Fruit fly (Drosophila melanogaster) whole organism, wandering third instar larva: ENCODE measurements around the gene shop.

Experiments
- Abd-B ChIP-seq: fragments of >200 bp; optimal IDR thresholded peaks from 2 replicates; lab custom pipeline; 2017; ENCODE audit warnings: missing biosample characterization, missing genetic modification characterization
- CG32264 ChIP-seq: fragments of 200-800 bp; sonication (Bioruptor generic); optimal IDR thresholded peaks from 2 replicates; lab custom pipeline; 2016; ENCODE audit warnings: missing biosample characterization, missing genetic modification characterization
- CG9705 ChIP-seq: fragments of 200-800 bp; sonication (Bioruptor generic); optimal IDR thresholded peaks from 2 replicates; lab custom pipeline; 2018; ENCODE audit warnings: missing biosample characterization, mild to moderate bottlenecking, missing genetic modification characterization
- CrebA ChIP-seq: fragments of 200-800 bp; sonication (Bioruptor generic); optimal IDR thresholded peaks from 2 replicates; lab custom pipeline; 2016; ENCODE audit warnings: missing biosample characterization, mild to moderate bottlenecking, missing genetic modification characterization, borderline replicate concordance
- Dfd ChIP-seq: fragments of >200 bp; optimal IDR thresholded peaks from 2 replicates; lab custom pipeline; 2017; ENCODE audit warnings: missing biosample characterization, missing genetic modification characterization
- Dif ChIP-seq: fragments of 200-275, 200-300 bp; sonication (Bioruptor generic); optimal IDR thresholded peaks from 2 replicates; lab custom pipeline; 2018; ENCODE audit warnings: missing biosample characterization, missing genetic modification characterization; ENCODE audit not compliant: partially characterized antibody
- HLH106 ChIP-seq: fragments of 200-800 bp; optimal IDR thresholded peaks from 3 replicates; lab custom pipeline; 2019; ENCODE audit warnings: missing biosample characterization, mild to moderate bottlenecking, missing genetic modification characterization, moderate library complexity
- Hnf4 ChIP-seq: fragments of 200-800 bp; sonication (Bioruptor generic); optimal IDR thresholded peaks from 2 replicates; lab custom pipeline; 2016; ENCODE audit warnings: missing biosample characterization, mild to moderate bottlenecking, missing genetic modification characterization
- Hr78 ChIP-seq: fragments of >200 bp; optimal IDR thresholded peaks from 2 replicates; lab custom pipeline; 2017; ENCODE audit warnings: missing biosample characterization, missing genetic modification characterization
- Hr83 ChIP-seq: fragments of 200-300 bp; sonication (Bioruptor generic); optimal IDR thresholded peaks from 2 replicates; lab custom pipeline; 2016; ENCODE audit warnings: missing biosample characterization, mild to moderate bottlenecking, missing genetic modification characterization, moderate library complexity; ENCODE audit not compliant: poor library complexity, severe bottlenecking
- Jra ChIP-seq: sonication (Bioruptor generic); optimal IDR thresholded peaks from 2 replicates; lab custom pipeline; 2016; ENCODE audit warnings: missing biosample characterization, missing genetic modification characterization
- Mio ChIP-seq: sonication (Bioruptor generic); optimal IDR thresholded peaks from 2 replicates; lab custom pipeline; 2016; ENCODE audit warnings: missing biosample characterization, missing genetic modification characterization
- Myc ChIP-seq: fragments of >200 bp; optimal IDR thresholded peaks from 2 replicates; lab custom pipeline; 2017
- N ChIP-seq: fragments of >200 bp; optimal IDR thresholded peaks from 2 replicates; lab custom pipeline; 2018; ENCODE audit warnings: missing biosample characterization, missing external identifiers, missing genetic modification characterization
- OdsH ChIP-seq: fragments of 200-800 bp; sonication (Bioruptor generic); optimal IDR thresholded peaks from 2 replicates; lab custom pipeline; 2016; ENCODE audit warnings: missing biosample characterization, mild to moderate bottlenecking, missing genetic modification characterization
- Rel ChIP-seq, 2 experiments: fragments of 200-800 bp; sonication (Bioruptor generic) in 1 of 2; optimal IDR thresholded peaks; 2 replicates in 1 of 2; 3 replicates in 1 of 2; lab custom pipeline; 2016 to 2019; ENCODE audit warnings: mild to moderate bottlenecking in 2 of 2, missing biosample characterization in 2 of 2, missing genetic modification characterization in 2 of 2, moderate library complexity in 1 of 2
- Sp1 ChIP-seq: fragments of 200-800 bp; sonication (Bioruptor generic); optimal IDR thresholded peaks from 3 replicates; lab custom pipeline; 2019; ENCODE audit warnings: missing biosample characterization, mild to moderate bottlenecking, missing genetic modification characterization, moderate library complexity
- Vsx2 ChIP-seq: fragments of 200-300, 225-300 bp; sonication (Bioruptor generic); optimal IDR thresholded peaks from 2 replicates; lab custom pipeline; 2018; ENCODE audit warnings: missing biosample characterization, missing genetic modification characterization; ENCODE audit not compliant: partially characterized antibody
- br ChIP-seq: fragments of 200-800 bp; sonication (Bioruptor generic); optimal IDR thresholded peaks from 2 replicates; lab custom pipeline; 2016; ENCODE audit warnings: missing biosample characterization, missing genetic modification characterization
- dmrt93B ChIP-seq: fragments of 200-800 bp; sonication (Bioruptor generic); optimal IDR thresholded peaks from 2 replicates; lab custom pipeline; 2018; ENCODE audit warnings: missing biosample characterization, mild to moderate bottlenecking, missing genetic modification characterization
- ey ChIP-seq: fragments of 200-800 bp; sonication (Bioruptor generic); optimal IDR thresholded peaks from 2 replicates; lab custom pipeline; 2016; ENCODE audit warnings: missing biosample characterization, missing genetic modification characterization
- foxo ChIP-seq, 2 experiments: fragments of 200-800 bp; sonication (Bioruptor generic); optimal IDR thresholded peaks; 2 replicates in 1 of 2; 3 replicates in 1 of 2; lab custom pipeline; 2016 to 2017; ENCODE audit warnings: missing biosample characterization in 2 of 2, missing genetic modification characterization in 2 of 2
- fru ChIP-seq: fragments of 200-800 bp; sonication (Bioruptor generic); optimal IDR thresholded peaks from 3 replicates; lab custom pipeline; 2016; ENCODE audit warnings: missing biosample characterization, mild to moderate bottlenecking, missing genetic modification characterization
- h ChIP-seq: fragments of 200-800 bp; sonication (Bioruptor generic); optimal IDR thresholded peaks from 3 replicates; lab custom pipeline; 2016; ENCODE audit warnings: missing biosample characterization, mild to moderate bottlenecking, missing genetic modification characterization
- jim ChIP-seq: fragments of 175-275, 200-325 bp; sonication (Bioruptor generic); optimal IDR thresholded peaks from 2 replicates; lab custom pipeline; 2016; ENCODE audit warnings: missing biosample characterization, mild to moderate bottlenecking, missing genetic modification characterization
- lola ChIP-seq: fragments of >200 bp; optimal IDR thresholded peaks from 2 replicates; lab custom pipeline; 2017; ENCODE audit warnings: missing biosample characterization, missing genetic modification characterization
- psq ChIP-seq: fragments of 200-800 bp; sonication (Bioruptor generic); optimal IDR thresholded peaks from 3 replicates; lab custom pipeline; 2017; ENCODE audit warnings: missing biosample characterization, mild to moderate bottlenecking, missing genetic modification characterization, moderate library complexity
- rgr ChIP-seq: fragments of 200-800 bp; sonication (Bioruptor generic); optimal IDR thresholded peaks from 3 replicates; lab custom pipeline; 2016; ENCODE audit warnings: missing biosample characterization, mild to moderate bottlenecking, missing genetic modification characterization
- sv ChIP-seq: fragments of 200-800 bp; sonication (Bioruptor generic); optimal IDR thresholded peaks from 3 replicates; lab custom pipeline; 2016; ENCODE audit warnings: missing biosample characterization, missing genetic modification characterization
- tai ChIP-seq: sonication (Bioruptor generic); optimal IDR thresholded peaks from 2 replicates; lab custom pipeline; 2016; ENCODE audit warnings: missing biosample characterization, missing genetic modification characterization

shop gene

dm6 chrX:18857916-18858315, 9.6 kb upstream of the shop start, which contains the start of gene Usp39:
Usp39 (plus strand) TSS chrX:18858203.
- TF ChIP-seq lola (GFP tag; lab: Kevin White, UChicago) (no peak), tai (GFP tag; lab: Kevin White, UChicago) (no peak), Vsx2 (GFP tag; lab: Kevin White, UChicago) (no peak), Dif (GFP tag; lab: Kevin White, UChicago) (no peak), N (peak; percentile 31), psq (GFP tag; lab: Kevin White, UChicago) (no peak), Hr83 (GFP tag; lab: Kevin White, UChicago) (no peak), Hr78 (GFP tag; lab: Kevin White, UChicago) (peak; percentile 16)

dm6 chrX:18857356-18857807, 9.0 kb upstream of the shop start, which contains the start of gene CG7322:
CG7322 (minus strand) TSS chrX:18857757.
- TF ChIP-seq CrebA (no peak), rgr (GFP tag; lab: Kevin White, UChicago) (no peak), Rel (GFP tag; optimal IDR thresholded peaks at IDR 0.05; lab: Kevin White, UChicago) (no peak), Rel (tag; optimal IDR thresholded peaks at IDR 0.05; lab: Kevin White, UChicago) (peak; percentile 2)

DNA sequence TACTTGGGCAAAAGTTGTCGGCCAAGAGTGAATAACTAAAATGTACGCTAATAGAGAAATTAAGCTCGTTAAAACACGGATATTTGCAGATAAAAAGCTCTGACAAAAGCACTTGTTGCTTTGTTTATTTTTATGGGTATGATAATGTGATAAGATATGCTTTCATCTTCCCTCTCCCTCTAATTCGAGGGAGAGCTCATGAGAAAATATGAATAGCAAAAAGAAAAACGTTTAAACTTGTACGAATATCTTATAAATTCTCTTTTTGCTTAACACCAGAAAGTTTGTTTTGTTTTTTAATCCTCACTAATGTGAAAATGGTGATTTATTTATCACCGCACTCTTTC, 629 bp upstream of the shop start:
- TF ChIP-seq h (GFP tag; lab: Kevin White, UChicago), result no peak
- no peak for TF ChIP-seq tai (GFP tag; lab: Kevin White, UChicago)
- no peak for TF ChIP-seq jim (GFP tag; lab: Kevin White, UChicago)
- no peak for TF ChIP-seq dmrt93B
- TF ChIP-seq CG32264 (GFP tag; lab: Kevin White, UChicago), result no peak
- TF ChIP-seq Rel (GFP tag; optimal IDR thresholded peaks at IDR 0.05; lab: Kevin White, UChicago), result no peak
- no peak for TF ChIP-seq Rel (tag; optimal IDR thresholded peaks at IDR 0.05; lab: Kevin White, UChicago)
- no peak for TF ChIP-seq psq (GFP tag; lab: Kevin White, UChicago)

DNA sequence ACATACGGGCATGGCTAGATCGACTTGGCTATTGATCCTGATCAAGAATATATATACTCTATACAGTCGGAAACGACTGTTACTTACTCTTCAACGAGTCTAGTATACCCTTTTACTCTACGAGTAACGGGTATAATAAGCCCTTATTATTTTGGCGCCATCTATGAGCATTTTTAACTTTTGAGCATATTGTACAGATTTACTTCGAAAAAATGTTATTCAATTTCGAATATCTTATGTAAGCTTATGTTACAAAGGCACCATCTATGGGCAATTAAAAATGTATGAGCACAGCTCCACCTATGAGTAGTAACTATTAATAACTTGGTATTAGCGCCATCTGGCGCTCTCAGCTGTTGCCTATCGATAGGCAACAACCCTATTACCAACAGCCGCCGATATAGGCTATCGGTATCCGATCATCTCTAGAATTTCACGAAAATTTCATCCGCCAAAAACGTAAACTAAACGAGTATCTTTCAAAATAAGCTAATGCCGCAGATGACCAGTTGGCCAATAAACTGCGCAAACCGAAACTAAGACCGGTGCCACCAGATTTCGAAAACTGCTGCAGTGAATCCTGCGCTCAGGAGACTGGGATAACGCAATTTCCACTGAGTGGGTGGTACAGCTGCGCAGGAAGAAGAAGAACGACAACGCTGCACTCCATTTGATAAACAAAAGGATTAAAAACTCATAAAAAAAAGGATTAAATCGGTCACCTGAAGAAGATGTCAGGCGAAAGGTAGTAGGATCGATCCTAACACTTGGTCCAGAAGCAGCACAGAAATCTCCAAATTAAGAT, 4.9 kb downstream of the shop start, which contains the start of gene htk:
Gene htk (plus strand): TSS at position 435 of the 805 bp plus-strand sequence.
- TF ChIP-seq HLH106 (tag; lab: Kevin White, UChicago), result peak; percentile 52
- TF ChIP-seq Hr83 (GFP tag; lab: Kevin White, UChicago), result peak; percentile 72
- peak; percentile 65 for TF ChIP-seq psq (GFP tag; lab: Kevin White, UChicago)
- peak; percentile 79 for TF ChIP-seq h (GFP tag; lab: Kevin White, UChicago)
- TF ChIP-seq foxo (GFP tag; optimal IDR thresholded peaks at IDR 0.05; lab: Kevin White, UChicago), result peak in 1 of 2 experiments; percentile 86
- TF ChIP-seq OdsH, result peak; percentile 63
- TF ChIP-seq ey, result peak; percentile 67
- TF ChIP-seq Sp1 (GFP tag; lab: Kevin White, UChicago), result peak; percentile 20
- no peak for TF ChIP-seq Dfd (GFP tag; lab: Kevin White, UChicago)
- TF ChIP-seq tai (GFP tag; lab: Kevin White, UChicago), result no peak
- TF ChIP-seq Myc, result peak; percentile 94
- peak; percentile 35 for TF ChIP-seq dmrt93B
- TF ChIP-seq br, result peak; percentile 62
- TF ChIP-seq CG9705, result peak; percentile 37
- no peak for TF ChIP-seq Mio
- TF ChIP-seq Rel (GFP tag; optimal IDR thresholded peaks at IDR 0.05; lab: Kevin White, UChicago), result no peak
- peak; percentile 43 for TF ChIP-seq Rel (tag; optimal IDR thresholded peaks at IDR 0.05; lab: Kevin White, UChicago)
- TF ChIP-seq Jra (GFP tag; lab: Kevin White, UChicago), result peak; percentile 11
- no peak for TF ChIP-seq Hr78 (GFP tag; lab: Kevin White, UChicago)
- peak; percentile 74 for TF ChIP-seq rgr (GFP tag; lab: Kevin White, UChicago)
- TF ChIP-seq Vsx2 (GFP tag; lab: Kevin White, UChicago), result no peak
- peak; percentile 10 for TF ChIP-seq sv (GFP tag; lab: Kevin White, UChicago)
- TF ChIP-seq Abd-B (GFP tag; lab: Kevin White, UChicago), result no peak
- TF ChIP-seq N, result no peak
- TF ChIP-seq fru, result peak; percentile 69
- TF ChIP-seq CrebA, result no peak
- peak; percentile 75 for TF ChIP-seq Hnf4 (GFP tag; lab: Kevin White, UChicago)
